Worm (Caenorhabditis elegans): ENCODE measurements around the gene srd-54.

DNA sequence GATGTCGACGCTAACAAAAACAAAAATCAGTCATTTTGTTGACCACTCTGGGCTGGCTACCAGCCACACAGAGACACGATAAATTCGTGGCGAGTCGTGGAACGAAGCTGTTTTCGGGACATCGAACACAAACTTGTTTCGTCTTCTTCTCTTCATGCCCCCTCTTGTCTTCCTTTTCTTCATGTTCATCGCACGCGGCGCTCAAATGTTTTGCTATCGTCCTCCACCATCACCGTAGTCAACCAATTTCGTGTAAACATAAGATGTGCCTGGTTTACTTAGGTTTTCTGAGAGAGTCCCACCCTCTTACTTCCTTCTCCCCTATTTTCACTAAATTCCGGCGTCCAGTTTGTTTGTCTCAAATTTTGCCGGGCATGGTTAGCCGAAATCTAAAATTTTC, 42.1 kb upstream of the srd-54 start:
- TF ChIP-seq B0310.2 (tag; optimal IDR thresholded peaks at IDR 0.05) = no peak
- TF ChIP-seq ama-1 (optimal IDR thresholded peaks at IDR 0.05) = no peak
- no peak for TF ChIP-seq hmbx-1 (tag; optimal IDR thresholded peaks at IDR 0.05)

Data from whole organism, early embryonic.